Worm (Caenorhabditis elegans): ENCODE data around the gene F54E2.2.

F54E2.2 gene

ce11 chrV:2795998-2796397, at the start of gene F54E2.2:
Gene F54E2.2, plus strand, starts transcription at chrV:2796298.
- TF ChIP-seq ets-7 (tag; optimal IDR thresholded peaks at IDR 0.05) (no peak), ceh-13 (GFP tag; optimal IDR thresholded peaks at IDR 0.05) (no peak), hmg-4 (GFP tag; optimal IDR thresholded peaks at IDR 0.05) (no peak), flt-1 (GFP tag; IDR thresholded peaks at IDR 0.05) (no peak)

ce11 chrV:2746404-2746803, 49.7 kb upstream of the F54E2.2 start:
- TF ChIP-seq pes-1 (GFP tag; IDR thresholded peaks at IDR 0.05), result no peak
- no peak for TF ChIP-seq ets-7 (tag; optimal IDR thresholded peaks at IDR 0.05)
- no peak for TF ChIP-seq flt-1 (GFP tag; IDR thresholded peaks at IDR 0.05)
- no peak for TF ChIP-seq ceh-13 (GFP tag; optimal IDR thresholded peaks at IDR 0.05)
- no peak for TF ChIP-seq sea-1 (GFP tag; conservative IDR thresholded peaks at IDR 0.05)
- TF ChIP-seq hnd-1 (tag; optimal IDR thresholded peaks at IDR 0.05), result no peak
- no peak for TF ChIP-seq F13C5.2 (tag; optimal IDR thresholded peaks at IDR 0.05)

- TF ChIP-seq tbx-37 (GFP tag; conservative IDR thresholded peaks at IDR 0.05) (no peak), hmg-4 (GFP tag; optimal IDR thresholded peaks at IDR 0.05) (no peak), F13C5.2 (tag; optimal IDR thresholded peaks at IDR 0.05) (no peak), ama-1 (optimal IDR thresholded peaks at IDR 0.05) (no peak), hmbx-1 (tag; optimal IDR thresholded peaks at IDR 0.05) (no peak)
Measured at ce11 chrV:2750006-2750405, 46.1 kb upstream of the F54E2.2 start, which contains the start of gene srx-24. Gene srx-24, minus strand, starts transcription at chrV:2750106.

- no peak for TF ChIP-seq F13C5.2 (tag; optimal IDR thresholded peaks at IDR 0.05)
- TF ChIP-seq ceh-13 (GFP tag; optimal IDR thresholded peaks at IDR 0.05), result no peak
- TF ChIP-seq hnd-1 (tag; optimal IDR thresholded peaks at IDR 0.05), result no peak
- no peak for TF ChIP-seq tbx-37 (GFP tag; conservative IDR thresholded peaks at IDR 0.05)
- TF ChIP-seq tra-4 (tag; optimal IDR thresholded peaks at IDR 0.05), result no peak
- no peak for TF ChIP-seq scrt-1 (GFP tag; IDR thresholded peaks at IDR 0.05)
- TF ChIP-seq ceh-36 (tag; optimal IDR thresholded peaks at IDR 0.05), result no peak
- no peak for TF ChIP-seq ama-1 (optimal IDR thresholded peaks at IDR 0.05)
- no peak for TF ChIP-seq sea-1 (GFP tag; conservative IDR thresholded peaks at IDR 0.05)
- TF ChIP-seq tbx-11 (GFP tag; IDR thresholded peaks at IDR 0.05), result no peak
Measured at ce11 chrV:2753007-2753406, 43.1 kb upstream of the F54E2.2 start, which contains the start of gene srx-26. Gene srx-26, minus strand, starts transcription at chrV:2753107.

ce11 chrV:2757226-2757893, 38.7 kb upstream of the F54E2.2 start, which contains the start of gene srx-28:
Gene srx-28, minus strand, starts transcription at chrV:2757276.
- no peak for TF ChIP-seq scrt-1 (GFP tag; IDR thresholded peaks at IDR 0.05)
- no peak for TF ChIP-seq B0310.2 (tag; optimal IDR thresholded peaks at IDR 0.05)
- TF ChIP-seq ceh-13 (GFP tag; optimal IDR thresholded peaks at IDR 0.05), result no peak
- TF ChIP-seq tbx-11 (GFP tag; IDR thresholded peaks at IDR 0.05), result no peak
- TF ChIP-seq F13C5.2 (tag; optimal IDR thresholded peaks at IDR 0.05), result no peak
- TF ChIP-seq pes-1 (GFP tag; IDR thresholded peaks at IDR 0.05), result no peak
- TF ChIP-seq ama-1 (optimal IDR thresholded peaks at IDR 0.05), result no peak
- TF ChIP-seq sea-1 (GFP tag; conservative IDR thresholded peaks at IDR 0.05), result no peak
- TF ChIP-seq hnd-1 (tag; optimal IDR thresholded peaks at IDR 0.05), result no peak
- TF ChIP-seq ets-7 (tag; optimal IDR thresholded peaks at IDR 0.05), result no peak
- TF ChIP-seq tbx-37 (GFP tag; conservative IDR thresholded peaks at IDR 0.05), result no peak
- TF ChIP-seq hmbx-1 (tag; optimal IDR thresholded peaks at IDR 0.05), result no peak
- no peak for TF ChIP-seq tra-4 (tag; optimal IDR thresholded peaks at IDR 0.05)
- no peak for TF ChIP-seq hmg-4 (GFP tag; optimal IDR thresholded peaks at IDR 0.05)
- TF ChIP-seq flt-1 (GFP tag; IDR thresholded peaks at IDR 0.05), result no peak
- no peak for TF ChIP-seq aly-1 (tag; optimal IDR thresholded peaks at IDR 0.05)
- no peak for TF ChIP-seq ceh-36 (tag; optimal IDR thresholded peaks at IDR 0.05)

ce11 chrV:2758437-2758836, 37.7 kb upstream of the F54E2.2 start:
- TF ChIP-seq flt-1 (GFP tag; IDR thresholded peaks at IDR 0.05), result no peak
- TF ChIP-seq B0310.2 (tag; optimal IDR thresholded peaks at IDR 0.05), result no peak
- TF ChIP-seq ets-7 (tag; optimal IDR thresholded peaks at IDR 0.05), result no peak
- TF ChIP-seq tbx-11 (GFP tag; IDR thresholded peaks at IDR 0.05), result no peak
- no peak for TF ChIP-seq hnd-1 (tag; optimal IDR thresholded peaks at IDR 0.05)
- no peak for TF ChIP-seq hmbx-1 (tag; optimal IDR thresholded peaks at IDR 0.05)
- TF ChIP-seq F13C5.2 (tag; optimal IDR thresholded peaks at IDR 0.05), result no peak
- no peak for TF ChIP-seq scrt-1 (GFP tag; IDR thresholded peaks at IDR 0.05)
- TF ChIP-seq ama-1 (optimal IDR thresholded peaks at IDR 0.05), result no peak
- TF ChIP-seq pes-1 (GFP tag; IDR thresholded peaks at IDR 0.05), result no peak
- TF ChIP-seq ceh-36 (tag; optimal IDR thresholded peaks at IDR 0.05), result no peak
- no peak for TF ChIP-seq aly-1 (tag; optimal IDR thresholded peaks at IDR 0.05)
- TF ChIP-seq sea-1 (GFP tag; conservative IDR thresholded peaks at IDR 0.05), result no peak
- TF ChIP-seq hmg-4 (GFP tag; optimal IDR thresholded peaks at IDR 0.05), result no peak
- no peak for TF ChIP-seq ceh-13 (GFP tag; optimal IDR thresholded peaks at IDR 0.05)
- TF ChIP-seq tbx-37 (GFP tag; conservative IDR thresholded peaks at IDR 0.05), result no peak
- no peak for TF ChIP-seq tra-4 (tag; optimal IDR thresholded peaks at IDR 0.05)

ce11 chrV:2759456-2759855, 36.6 kb upstream of the F54E2.2 start, which contains the start of gene srg-58:
Gene srg-58, minus strand, starts transcription at chrV:2759556.
- TF ChIP-seq scrt-1 (GFP tag; IDR thresholded peaks at IDR 0.05) (no peak), ama-1 (optimal IDR thresholded peaks at IDR 0.05) (no peak), hnd-1 (tag; optimal IDR thresholded peaks at IDR 0.05) (no peak), tbx-37 (GFP tag; conservative IDR thresholded peaks at IDR 0.05) (no peak), tra-4 (tag; optimal IDR thresholded peaks at IDR 0.05) (no peak), ets-7 (tag; optimal IDR thresholded peaks at IDR 0.05) (no peak), F13C5.2 (tag; optimal IDR thresholded peaks at IDR 0.05) (no peak), B0310.2 (tag; optimal IDR thresholded peaks at IDR 0.05) (no peak), ceh-36 (tag; optimal IDR thresholded peaks at IDR 0.05) (no peak), flt-1 (GFP tag; IDR thresholded peaks at IDR 0.05) (no peak), ceh-13 (GFP tag; optimal IDR thresholded peaks at IDR 0.05) (no peak), aly-1 (tag; optimal IDR thresholded peaks at IDR 0.05) (no peak), hmg-4 (GFP tag; optimal IDR thresholded peaks at IDR 0.05) (no peak), tbx-11 (GFP tag; IDR thresholded peaks at IDR 0.05) (no peak), sea-1 (GFP tag; conservative IDR thresholded peaks at IDR 0.05) (no peak), hmbx-1 (tag; optimal IDR thresholded peaks at IDR 0.05) (no peak), pes-1 (GFP tag; IDR thresholded peaks at IDR 0.05) (no peak)

All from whole organism, early embryonic.